Worm (Caenorhabditis elegans) whole organism, L1 larva: ENCODE data around the gene C07B5.4.
A peak's percentile ranks its signal among the peaks of the same experiment; 100 is the strongest.

Experiments
- C04F5.9 ChIP-seq: sonication (generic microtip); optimal IDR thresholded peaks from 2 replicates; lab custom pipeline; 2016; ENCODE audit warnings: missing genetic modification characterization, missing compliant biosample characterization
- C16A3.4 ChIP-seq: fragments of 150-350 bp; optimal IDR thresholded peaks from 2 replicates; lab custom pipeline; 2014; ENCODE audit warnings: missing biosample characterization, missing genetic modification characterization
- aha-1 ChIP-seq: fragments of 150-350 bp; optimal IDR thresholded peaks from 2 replicates; lab custom pipeline; 2014; ENCODE audit warnings: missing biosample characterization, missing genetic modification characterization
- alr-1 ChIP-seq: fragments of 200-800 bp; sonication (Bioruptor generic); optimal IDR thresholded peaks from 2 replicates; lab custom pipeline; 2018; ENCODE audit warnings: borderline replicate concordance, mild to moderate bottlenecking, missing genetic modification characterization, missing compliant biosample characterization
- aly-2 ChIP-seq: fragments of 150-350 bp; optimal IDR thresholded peaks from 2 replicates; lab custom pipeline; 2014; ENCODE audit warnings: missing biosample characterization, missing genetic modification characterization
- ceh-8 ChIP-seq: fragments of 200-800 bp; sonication (Bioruptor generic); optimal IDR thresholded peaks from 2 replicates; lab custom pipeline; 2018; ENCODE audit warnings: mild to moderate bottlenecking, missing genetic modification characterization, moderate library complexity, missing compliant biosample characterization
- ceh-82 ChIP-seq, 3 experiments: fragments of 150-350 bp in 1 of 3; sonication (generic microtip) in 2 of 3; optimal IDR thresholded peaks; 2 replicates each; lab custom pipeline; 2014 to 2017; ENCODE audit warnings: missing biosample characterization in 3 of 3, missing genetic modification characterization in 3 of 3
- ceh-90 ChIP-seq: sonication (generic microtip); optimal IDR thresholded peaks from 2 replicates; lab custom pipeline; 2016; ENCODE audit warnings: missing genetic modification characterization, missing compliant biosample characterization
- ces-1 ChIP-seq: fragments of 150-350 bp; optimal IDR thresholded peaks from 2 replicates; lab custom pipeline; 2014; ENCODE audit warnings: missing biosample characterization, missing genetic modification reagents, missing genetic modification characterization
- dpl-1 ChIP-seq, 3 experiments: fragments of 150-350 bp in 2 of 3; sonication (generic microtip) in 1 of 3; optimal IDR thresholded peaks; 2 replicates each; lab custom pipeline; 2014 to 2017; ENCODE audit warnings: missing biosample characterization in 3 of 3, missing genetic modification characterization in 3 of 3, missing genetic modification reagents in 3 of 3
- egl-13 ChIP-seq: sonication (generic microtip); optimal IDR thresholded peaks from 2 replicates; lab custom pipeline; 2016; ENCODE audit warnings: missing genotype, missing genetic modification reagents, missing genetic modification characterization, missing compliant biosample characterization
- elt-2 ChIP-seq: sonication (generic microtip); optimal IDR thresholded peaks from 2 replicates; lab custom pipeline; 2016; ENCODE audit warnings: missing genetic modification characterization, mild to moderate bottlenecking, inconsistent platforms, missing compliant biosample characterization, missing genetic modification reagents
- elt-3 ChIP-seq, 6 experiments: fragments of 150-350 bp in 1 of 6; sonication (generic microtip); optimal IDR thresholded peaks; 2 replicates each; lab custom pipeline; 2017 to 2018; ENCODE audit warnings: missing biosample characterization in 6 of 6, missing genetic modification characterization in 6 of 6, inconsistent platforms in 1 of 6
- grh-1 ChIP-seq: fragments of 200-800 bp; sonication (Bioruptor generic); IDR thresholded peaks from 2 replicates; pipeline ENCODE4 v1.3.6; 2022; ENCODE audit warnings: missing genetic modification reagents, missing genetic modification characterization, missing compliant biosample characterization
- hlh-17 ChIP-seq: fragments of 200-800 bp; sonication (Bioruptor generic); optimal IDR thresholded peaks from 2 replicates; lab custom pipeline; 2018; ENCODE audit warnings: missing genetic modification characterization, mild to moderate bottlenecking, missing compliant biosample characterization, moderate library complexity, borderline replicate concordance
- hlh-4 ChIP-seq: sonication (generic microtip); optimal IDR thresholded peaks from 2 replicates; lab custom pipeline; 2016; ENCODE audit warnings: mild to moderate bottlenecking, missing genetic modification characterization, missing compliant biosample characterization
- hpl-2 ChIP-seq: fragments of 150-350 bp; optimal IDR thresholded peaks from 2 replicates; lab custom pipeline; 2014; ENCODE audit warnings: missing biosample characterization, missing genetic modification reagents, missing genetic modification characterization
- lin-13 ChIP-seq: fragments of 150-350 bp; optimal IDR thresholded peaks from 2 replicates; lab custom pipeline; 2014; ENCODE audit warnings: missing biosample characterization, missing genetic modification reagents, missing genetic modification characterization
- lin-14 ChIP-seq: fragments of 200-800 bp; sonication (Bioruptor generic); optimal IDR thresholded peaks from 2 replicates; lab custom pipeline; 2018; ENCODE audit warnings: mild to moderate bottlenecking, missing genetic modification characterization, moderate library complexity, missing compliant biosample characterization
- lin-35 ChIP-seq, 2 experiments: fragments of 150-350 bp; optimal IDR thresholded peaks; 2 replicates each; lab custom pipeline; 2014; ENCODE audit warnings: missing biosample characterization in 2 of 2, missing genetic modification characterization in 2 of 2, missing genetic modification reagents in 2 of 2
- lir-3 ChIP-seq: sonication (generic microtip); optimal IDR thresholded peaks from 2 replicates; lab custom pipeline; 2016; ENCODE audit warnings: mild to moderate bottlenecking, missing genetic modification characterization, moderate library complexity, missing compliant biosample characterization; ENCODE audit not compliant: poor library complexity
- mdl-1 ChIP-seq, 2 experiments: fragments of 150-350 bp; optimal IDR thresholded peaks; 2 replicates each; lab custom pipeline; 2014 to 2017; ENCODE audit warnings: missing biosample characterization in 2 of 2, missing genetic modification characterization in 2 of 2, inconsistent platforms in 1 of 2
- mep-1 ChIP-seq: fragments of 150-350 bp; optimal IDR thresholded peaks from 2 replicates; lab custom pipeline; 2014; ENCODE audit warnings: missing biosample characterization, missing genetic modification characterization
- nhr-11 ChIP-seq: fragments of 150-350 bp; optimal IDR thresholded peaks from 2 replicates; lab custom pipeline; 2014; ENCODE audit warnings: missing biosample characterization, missing genetic modification characterization
- nhr-19 ChIP-seq: fragments of 200-800 bp; sonication (Bioruptor generic); conservative IDR thresholded peaks from 2 replicates; pipeline ENCODE4 v1.3.6; 2022; ENCODE audit warnings: missing genetic modification characterization, missing compliant biosample characterization
- nhr-20 ChIP-seq: sonication (generic microtip); optimal IDR thresholded peaks from 2 replicates; lab custom pipeline; 2016; ENCODE audit warnings: mild to moderate bottlenecking, missing genetic modification characterization, missing compliant biosample characterization
- nhr-237 ChIP-seq: fragments of 150-350 bp; optimal IDR thresholded peaks from 2 replicates; lab custom pipeline; 2014; ENCODE audit warnings: missing biosample characterization, missing genetic modification characterization
- nhr-28 ChIP-seq: fragments of 150-350 bp; optimal IDR thresholded peaks from 2 replicates; lab custom pipeline; 2014; ENCODE audit warnings: missing biosample characterization, missing genetic modification characterization
- nhr-47 ChIP-seq: sonication (generic microtip); optimal IDR thresholded peaks from 2 replicates; lab custom pipeline; 2016; ENCODE audit warnings: mild to moderate bottlenecking, missing genetic modification characterization, moderate library complexity, missing compliant biosample characterization
- nhr-71 ChIP-seq: sonication (generic microtip); optimal IDR thresholded peaks from 2 replicates; lab custom pipeline; 2016; ENCODE audit warnings: mild to moderate bottlenecking, missing genetic modification characterization, moderate library complexity, missing compliant biosample characterization
- nhr-76 ChIP-seq: sonication (generic microtip); optimal IDR thresholded peaks from 2 replicates; lab custom pipeline; 2017; ENCODE audit warnings: missing biosample characterization, missing genetic modification characterization
- nhr-77 ChIP-seq: fragments of 150-350 bp; optimal IDR thresholded peaks from 2 replicates; lab custom pipeline; 2014; ENCODE audit warnings: missing biosample characterization, missing genetic modification characterization
- nhr-84 ChIP-seq: sonication (generic microtip); optimal IDR thresholded peaks from 2 replicates; lab custom pipeline; 2017; ENCODE audit warnings: missing biosample characterization, missing genetic modification characterization
- nhr-85 ChIP-seq: sonication (generic microtip); peaks from one replicate; lab custom pipeline; 2016; ENCODE audit warnings: missing genetic modification characterization, inconsistent platforms, missing compliant biosample characterization
- pag-3 ChIP-seq: sonication (generic microtip); optimal IDR thresholded peaks from 2 replicates; lab custom pipeline; 2017; ENCODE audit warnings: missing genetic modification characterization, mild to moderate bottlenecking, missing compliant biosample characterization, antibody characterized with exemption, borderline replicate concordance; ENCODE audit not compliant: insufficient read depth
- pax-3 ChIP-seq: fragments of 200-800 bp; sonication (Bioruptor generic); optimal IDR thresholded peaks from 2 replicates; lab custom pipeline; 2018; ENCODE audit warnings: mild to moderate bottlenecking, missing genetic modification characterization, moderate library complexity, missing compliant biosample characterization
- pqm-1 ChIP-seq: sonication (generic microtip); optimal IDR thresholded peaks from 3 replicates; lab custom pipeline; 2017; ENCODE audit warnings: missing biosample characterization, missing genetic modification characterization
- rnt-1 ChIP-seq: sonication (generic microtip); optimal IDR thresholded peaks from 2 replicates; lab custom pipeline; 2016; ENCODE audit warnings: mild to moderate bottlenecking, missing genetic modification characterization, moderate library complexity, missing compliant biosample characterization
- skn-1 ChIP-seq: fragments of 150-350 bp; optimal IDR thresholded peaks from 2 replicates; lab custom pipeline; 2014; ENCODE audit warnings: missing biosample characterization, missing genetic modification characterization
- snu-23 ChIP-seq: sonication (generic microtip); optimal IDR thresholded peaks from 2 replicates; lab custom pipeline; 2016; ENCODE audit warnings: missing genetic modification characterization, missing compliant biosample characterization
- sptf-1 ChIP-seq: fragments of 150-350 bp; optimal IDR thresholded peaks from 2 replicates; lab custom pipeline; 2014; ENCODE audit warnings: missing biosample characterization, missing genetic modification characterization
- sup-37 ChIP-seq: fragments of 200-800 bp; sonication (Bioruptor generic); optimal IDR thresholded peaks from 2 replicates; lab custom pipeline; 2018; ENCODE audit warnings: mild to moderate bottlenecking, missing genetic modification characterization, missing compliant biosample characterization
- swsn-7 ChIP-seq: sonication (generic microtip); optimal IDR thresholded peaks from 2 replicates; lab custom pipeline; 2016; ENCODE audit warnings: missing genetic modification characterization, missing compliant biosample characterization
- tbx-2 ChIP-seq: sonication (generic microtip); optimal IDR thresholded peaks from 2 replicates; lab custom pipeline; 2016; ENCODE audit warnings: missing genetic modification characterization, missing compliant biosample characterization
- unc-62 ChIP-seq: fragments of 150-350 bp; optimal IDR thresholded peaks from 2 replicates; lab custom pipeline; 2014; ENCODE audit warnings: missing biosample characterization, missing genetic modification reagents, missing genetic modification characterization
- unc-86 ChIP-seq: sonication (generic microtip); optimal IDR thresholded peaks from 2 replicates; lab custom pipeline; 2016; ENCODE audit warnings: missing genetic modification characterization, missing compliant biosample characterization
- vab-15 ChIP-seq: sonication (generic microtip); optimal IDR thresholded peaks from 2 replicates; lab custom pipeline; 2017; ENCODE audit warnings: missing genotype, mild to moderate bottlenecking, missing genetic modification characterization, missing compliant biosample characterization
- xbp-1 ChIP-seq: sonication (generic microtip); optimal IDR thresholded peaks from 2 replicates; lab custom pipeline; 2016; ENCODE audit warnings: missing genetic modification characterization, missing compliant biosample characterization
- ztf-11 ChIP-seq, 2 experiments: sonication (generic microtip); optimal IDR thresholded peaks; 2 replicates each; lab custom pipeline; 2016 to 2017; ENCODE audit warnings: missing genetic modification characterization in 2 of 2, missing biosample characterization in 1 of 2, missing compliant biosample characterization in 1 of 2
- ztf-4 ChIP-seq: fragments of 150-350 bp; optimal IDR thresholded peaks from 2 replicates; lab custom pipeline; 2014; ENCODE audit warnings: missing biosample characterization, missing genetic modification characterization

Gene C07B5.4

DNA sequence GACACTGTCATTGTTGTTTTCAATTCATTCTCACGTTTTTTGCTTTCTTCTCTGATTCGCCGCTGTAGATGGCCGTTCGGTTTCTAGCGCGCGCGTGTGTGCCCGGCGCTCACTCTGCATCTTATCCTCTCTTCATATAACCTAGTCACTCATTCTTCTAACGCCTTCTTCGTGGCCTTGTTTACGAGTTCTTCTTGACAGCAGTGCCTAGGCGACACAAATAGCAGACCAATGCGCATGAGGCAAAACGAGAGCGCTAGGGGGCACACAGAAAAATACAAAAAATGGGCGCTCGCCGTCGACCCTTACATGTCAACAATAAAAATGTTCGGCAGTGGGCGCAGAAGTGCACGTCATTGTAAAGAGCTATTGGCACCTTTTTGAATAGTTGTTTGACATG is 21.7 kb downstream of the C07B5.4 start (continued):
- peak; percentile 24 for TF ChIP-seq rnt-1 (tag; lab: Kevin White, UChicago)
- TF ChIP-seq nhr-77 (tag; lab: Kevin White, UChicago): no peak
- no peak for TF ChIP-seq C04F5.9 (tag; lab: Kevin White, UChicago)
- no peak for TF ChIP-seq sptf-1
- 0 out of 2 replicates have a peak, but pooled peaks have one; percentile 3 for TF ChIP-seq nhr-19 (GFP tag; lab: Robert Waterston, UW)
- TF ChIP-seq ztf-4: peak; percentile 18
- no peak for TF ChIP-seq unc-62 (GFP tag; lab: Kevin White, UChicago)
- no peak for TF ChIP-seq pax-3 (tag; lab: Kevin White, UChicago)
- peak; percentile 64 for TF ChIP-seq mep-1 (tag; lab: Kevin White, UChicago)
- TF ChIP-seq skn-1: peak; percentile 29
- peak; percentile 97 for TF ChIP-seq lin-14 (GFP tag; lab: Kevin White, UChicago)
- TF ChIP-seq nhr-84 (tag; lab: Kevin White, UChicago): no peak
- TF ChIP-seq pag-3: no peak
- TF ChIP-seq lin-13 (GFP tag; lab: Kevin White, UChicago): peak; percentile 3
- TF ChIP-seq swsn-7 (tag; lab: Kevin White, UChicago): peak; percentile 29
- TF ChIP-seq nhr-76 (tag; lab: Kevin White, UChicago): no peak
- peak in 1 of 3 experiments; percentile 39 for TF ChIP-seq ceh-82 (tag; optimal IDR thresholded peaks at IDR 0.05; lab: Kevin White, UChicago)
- no peak for TF ChIP-seq ceh-90 (tag; lab: Kevin White, UChicago)
- peak; percentile 21 for TF ChIP-seq xbp-1
- peak; percentile 66 for TF ChIP-seq snu-23 (GFP tag; lab: Kevin White, UChicago)
- TF ChIP-seq unc-86 (tag; lab: Kevin White, UChicago): no peak
- TF ChIP-seq ceh-8 (GFP tag; lab: Kevin White, UChicago): no peak
- no peak for TF ChIP-seq sup-37 (GFP tag; lab: Kevin White, UChicago)
- no peak for TF ChIP-seq hpl-2 (GFP tag; lab: Kevin White, UChicago)
- TF ChIP-seq alr-1: no peak
- no peak for TF ChIP-seq pqm-1 (tag; lab: Kevin White, UChicago)
- TF ChIP-seq hlh-4 (tag; lab: Kevin White, UChicago): no peak
- TF ChIP-seq nhr-11 (tag; lab: Kevin White, UChicago): no peak
- TF ChIP-seq C16A3.4 (tag; lab: Kevin White, UChicago): peak; percentile 37
- peak; percentile 66 for TF ChIP-seq nhr-71 (tag; lab: Kevin White, UChicago)
- no peak for TF ChIP-seq aly-2 (tag; lab: Kevin White, UChicago)
- peak; percentile 33 for TF ChIP-seq nhr-47 (tag; lab: Kevin White, UChicago)
- no peak for TF ChIP-seq elt-2 (tag; lab: Kevin White, UChicago)
- no peak for TF ChIP-seq nhr-28
- TF ChIP-seq, all 84 proteins: peak for 27

DNA sequence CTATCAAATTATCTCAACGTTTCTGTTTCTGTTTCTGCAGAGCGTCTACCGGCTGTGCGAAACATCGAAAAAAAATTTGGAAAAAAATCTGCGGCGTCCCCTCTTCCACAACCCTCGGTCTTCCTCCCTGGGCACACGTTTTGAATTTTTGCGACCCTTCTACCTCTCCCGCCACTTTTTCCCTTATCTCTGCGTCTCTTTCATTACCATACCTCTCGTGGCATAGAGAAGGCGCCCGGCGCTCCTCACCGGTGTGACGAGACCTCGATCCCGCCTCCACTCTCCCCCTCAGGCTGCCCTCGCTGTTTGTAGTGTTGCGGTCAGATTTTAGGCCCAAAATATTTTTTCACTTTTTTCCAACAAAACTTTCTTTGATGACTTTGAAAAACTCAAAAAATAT is 22.9 kb downstream of the C07B5.4 start:
- TF ChIP-seq grh-1 (peak; percentile 42; the same call in 1 of the 2 replicates), C04F5.9 (tag; lab: Kevin White, UChicago) (no peak), lin-14 (GFP tag; lab: Kevin White, UChicago) (peak; percentile 77), snu-23 (GFP tag; lab: Kevin White, UChicago) (peak; percentile 63), aha-1 (no peak), nhr-85 (tag; lab: Kevin White, UChicago) (peak; percentile 76), lir-3 (no peak), nhr-47 (tag; lab: Kevin White, UChicago) (peak; percentile 33), dpl-1 (GFP tag; optimal IDR thresholded peaks at IDR 0.05; lab: Kevin White, UChicago) (peak; percentile 46 to 52 (median 47)), sptf-1 (no peak), lin-35 (GFP tag; optimal IDR thresholded peaks at IDR 0.05; lab: Kevin White, UChicago) (peak; percentile 9 to 73), nhr-20 (peak; percentile 68), hlh-17 (GFP tag; lab: Kevin White, UChicago) (no peak), nhr-71 (tag; lab: Kevin White, UChicago) (peak; percentile 57), tbx-2 (tag; lab: Kevin White, UChicago) (peak; percentile 14), nhr-237 (no peak), vab-15 (no peak), mdl-1 (tag; optimal IDR thresholded peaks at IDR 0.05; lab: Kevin White, UChicago) (peak in 1 of 2 experiments; percentile 43), mep-1 (tag; lab: Kevin White, UChicago) (peak; percentile 62), nhr-11 (tag; lab: Kevin White, UChicago) (no peak), egl-13 (tag; lab: Kevin White, UChicago) (no peak), pqm-1 (tag; lab: Kevin White, UChicago) (no peak), unc-62 (GFP tag; lab: Kevin White, UChicago) (no peak), ceh-90 (tag; lab: Kevin White, UChicago) (no peak), elt-3 (tag; optimal IDR thresholded peaks at IDR 0.05; lab: Kevin White, UChicago) (peak in 1 of 6 experiments; percentile 8), ces-1 (GFP tag; lab: Kevin White, UChicago) (no peak), rnt-1 (tag; lab: Kevin White, UChicago) (peak; percentile 58), ztf-11 (tag; optimal IDR thresholded peaks at IDR 0.05; lab: Kevin White, UChicago) (peak in 1 of 2 experiments; percentile 2)
